Worm (Caenorhabditis elegans) whole organism, young adult: ENCODE data around the gene ent-5.

ENCODE experiments used
- F10E7.11 ChIP-seq: sonication (generic microtip); optimal IDR thresholded peaks from 2 replicates; lab custom pipeline; 2017; ENCODE audit warnings: mild to moderate bottlenecking, missing genetic modification characterization, moderate library complexity, missing compliant biosample characterization
- F23B12.7 ChIP-seq: sonication (generic microtip); optimal IDR thresholded peaks from 2 replicates; lab custom pipeline; 2017; ENCODE audit warnings: missing genetic modification characterization, mild to moderate bottlenecking, missing compliant biosample characterization, antibody characterized with exemption, moderate library complexity; ENCODE audit not compliant: insufficient read depth
- F55B11.4 ChIP-seq: sonication (generic microtip); optimal IDR thresholded peaks from 2 replicates; lab custom pipeline; 2016; ENCODE audit warnings: missing compliant biosample characterization, missing genetic modification characterization, borderline replicate concordance; ENCODE audit not compliant: insufficient read depth
- K11D2.4 ChIP-seq: fragments of 200-800 bp; sonication (Bioruptor generic); IDR thresholded peaks from 2 replicates; pipeline ENCODE4 v1.3.6; 2022; ENCODE audit warnings: missing genetic modification reagents, missing genetic modification characterization, missing compliant biosample characterization
- Y53F4B.3 ChIP-seq: fragments of 200-800 bp; sonication (Bioruptor generic); IDR thresholded peaks from 2 replicates; pipeline ENCODE4 v1.3.6; 2022; ENCODE audit warnings: missing genetic modification reagents, missing genetic modification characterization, missing compliant biosample characterization
- Y79H2A.3 ChIP-seq: fragments of 200-800 bp; sonication (Bioruptor generic); conservative IDR thresholded peaks from 2 replicates; pipeline ENCODE4 v1.3.6; 2022; ENCODE audit warnings: missing genetic modification reagents, missing genetic modification characterization, missing compliant biosample characterization
- atf-7 ChIP-seq: sonication (generic microtip); optimal IDR thresholded peaks from 2 replicates; lab custom pipeline; 2017; ENCODE audit warnings: mild to moderate bottlenecking, missing genetic modification characterization, missing compliant biosample characterization
- attf-3 ChIP-seq: fragments of 200-800 bp; sonication (Bioruptor generic); conservative IDR thresholded peaks from 2 replicates; pipeline ENCODE4 v1.3.6; 2022; ENCODE audit warnings: missing genetic modification reagents, missing genetic modification characterization, missing compliant biosample characterization
- attf-5 ChIP-seq: fragments of 200-800 bp; sonication (Bioruptor generic); optimal IDR thresholded peaks from 2 replicates; lab custom pipeline; 2018; ENCODE audit warnings: mild to moderate bottlenecking, missing genetic modification characterization, missing compliant biosample characterization
- bed-2 ChIP-seq: fragments of 200-800 bp; sonication (Bioruptor generic); IDR thresholded peaks from 2 replicates; pipeline ENCODE4 v1.3.6; 2022; ENCODE audit warnings: missing genetic modification reagents, missing genetic modification characterization, missing compliant biosample characterization
- ceh-27 ChIP-seq: fragments of 200-800 bp; sonication (Bioruptor generic); optimal IDR thresholded peaks from 2 replicates; lab custom pipeline; 2018; ENCODE audit warnings: mild to moderate bottlenecking, missing genetic modification characterization, moderate library complexity, missing compliant biosample characterization
- ceh-40 ChIP-seq: fragments of 200-800 bp; sonication (Bioruptor generic); IDR thresholded peaks from 2 replicates; pipeline ENCODE4 v1.3.6; 2022; ENCODE audit warnings: missing genetic modification characterization, missing compliant biosample characterization
- ceh-79 ChIP-seq: sonication (generic microtip); optimal IDR thresholded peaks from 2 replicates; lab custom pipeline; 2017; ENCODE audit warnings: mild to moderate bottlenecking, missing genetic modification characterization, missing compliant biosample characterization
- ceh-91 ChIP-seq: fragments of 200-800 bp; sonication (Bioruptor generic); IDR thresholded peaks from 2 replicates; pipeline ENCODE4 v1.3.6; 2022; ENCODE audit warnings: missing genetic modification reagents, missing genetic modification characterization, missing compliant biosample characterization
- chd-7 ChIP-seq: sonication (generic microtip); optimal IDR thresholded peaks from 2 replicates; lab custom pipeline; 2016; ENCODE audit warnings: mild to moderate bottlenecking, missing genetic modification characterization, moderate library complexity, missing compliant biosample characterization
- dox-1 ChIP-seq: fragments of 200-800 bp; sonication (Bioruptor generic); IDR thresholded peaks from 2 replicates; pipeline ENCODE4 v1.3.6; 2022; ENCODE audit warnings: missing genetic modification reagents, missing genetic modification characterization, missing compliant biosample characterization
- efl-1 ChIP-seq: fragments of 150-350 bp; optimal IDR thresholded peaks from 2 replicates; lab custom pipeline; 2014; ENCODE audit warnings: missing biosample characterization, missing genetic modification reagents, missing genetic modification characterization
- egl-18 ChIP-seq: fragments of 200-800 bp; sonication (Bioruptor generic); IDR thresholded peaks from 2 replicates; pipeline ENCODE4 v1.3.6; 2022; ENCODE audit warnings: missing genetic modification reagents, missing genetic modification characterization, missing compliant biosample characterization
- fkh-3 ChIP-seq: sonication (generic microtip); optimal IDR thresholded peaks from 2 replicates; lab custom pipeline; 2016; ENCODE audit warnings: mild to moderate bottlenecking, missing genetic modification characterization, missing compliant biosample characterization
- gei-17 ChIP-seq: fragments of 200-800 bp; sonication (Bioruptor generic); optimal IDR thresholded peaks from 2 replicates; lab custom pipeline; 2018; ENCODE audit warnings: mild to moderate bottlenecking, missing genetic modification characterization, missing compliant biosample characterization
- hmg-1.2 ChIP-seq: fragments of 200-800 bp; sonication (Bioruptor generic); IDR thresholded peaks from 2 replicates; pipeline ENCODE4 v1.3.6; 2022; ENCODE audit warnings: missing genetic modification reagents, missing genetic modification characterization, missing compliant biosample characterization
- lsl-1 ChIP-seq: fragments of 200-800 bp; sonication (Bioruptor generic); optimal IDR thresholded peaks from 2 replicates; lab custom pipeline; 2018; ENCODE audit warnings: mild to moderate bottlenecking, missing genetic modification characterization, moderate library complexity, missing compliant biosample characterization
- madf-3 ChIP-seq: fragments of 200-800 bp; sonication (Bioruptor generic); IDR thresholded peaks from 2 replicates; pipeline ENCODE4 v1.3.6; 2022; ENCODE audit warnings: missing genetic modification reagents, missing genetic modification characterization, missing compliant biosample characterization
- madf-8 ChIP-seq: fragments of 200-800 bp; sonication (Bioruptor generic); conservative IDR thresholded peaks from 2 replicates; pipeline ENCODE4 v1.3.6; 2022; ENCODE audit warnings: missing genetic modification reagents, missing genetic modification characterization, missing compliant biosample characterization
- mel-28 ChIP-seq: sonication (generic microtip); optimal IDR thresholded peaks from 2 replicates; lab custom pipeline; 2016; ENCODE audit warnings: borderline replicate concordance, mild to moderate bottlenecking, missing genetic modification characterization, missing compliant biosample characterization
- nfya-1 ChIP-seq: sonication (generic microtip); optimal IDR thresholded peaks from 2 replicates; lab custom pipeline; 2017; ENCODE audit warnings: antibody characterized with exemption, missing compliant biosample characterization, missing genetic modification characterization, borderline replicate concordance; ENCODE audit not compliant: insufficient read depth
- nfyb-1 ChIP-seq: fragments of 200-800 bp; sonication (Bioruptor generic); IDR thresholded peaks from 2 replicates; pipeline ENCODE4 v1.3.6; 2022; ENCODE audit warnings: missing genetic modification reagents, missing genetic modification characterization, missing compliant biosample characterization
- nhr-80 ChIP-seq: sonication (generic microtip); optimal IDR thresholded peaks from 2 replicates; lab custom pipeline; 2016; ENCODE audit warnings: missing genetic modification characterization, missing compliant biosample characterization
- rec-8 ChIP-seq, 2 experiments: sonication (generic microtip); optimal IDR thresholded peaks; 2 replicates each; lab custom pipeline; 2016; ENCODE audit warnings: mild to moderate bottlenecking in 2 of 2, missing genetic modification characterization in 2 of 2, missing genetic modification reagents in 2 of 2, missing genotype in 2 of 2, missing biosample characterization in 1 of 2, missing compliant biosample characterization in 1 of 2, moderate library complexity in 1 of 2
- sptf-2 ChIP-seq: fragments of 200-800 bp; sonication (Bioruptor generic); optimal IDR thresholded peaks from 2 replicates; lab custom pipeline; 2018; ENCODE audit warnings: mild to moderate bottlenecking, missing genetic modification characterization, missing compliant biosample characterization
- unc-62 ChIP-seq: fragments of 150-350 bp; optimal IDR thresholded peaks from 2 replicates; lab custom pipeline; 2014; ENCODE audit warnings: missing biosample characterization, missing genetic modification reagents, missing genetic modification characterization
- zim-3 ChIP-seq: sonication (generic microtip); optimal IDR thresholded peaks from 2 replicates; lab custom pipeline; 2017; ENCODE audit warnings: mild to moderate bottlenecking, missing genetic modification characterization, moderate library complexity, missing compliant biosample characterization

ent-5 gene

DNA sequence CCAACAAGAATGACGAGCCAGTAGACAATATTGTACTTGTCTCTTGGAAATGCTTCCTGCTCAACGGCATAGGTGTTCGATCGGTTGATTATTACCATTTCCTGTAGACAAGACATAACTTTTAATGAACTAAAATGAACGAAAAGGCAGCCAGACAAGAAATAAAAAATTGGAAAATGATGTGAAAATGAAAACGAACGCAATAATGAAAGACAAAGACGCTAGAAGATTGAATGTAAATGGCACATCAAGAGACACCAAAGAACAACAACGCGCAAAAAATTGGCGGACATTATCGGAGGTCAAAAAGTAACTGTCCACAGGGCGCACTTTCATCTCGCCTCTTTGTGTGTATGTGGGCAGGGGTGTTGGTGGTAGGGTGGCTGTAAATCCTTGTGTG lies at the start of gene ent-5:
Gene ent-5 (minus strand): TSS at position 101 of the 400 bp plus-strand sequence.
- no peak for TF ChIP-seq nfyb-1
- no peak for TF ChIP-seq chd-7 (tag; lab: Kevin White, UChicago)
- TF ChIP-seq egl-18: no peak
- no peak for TF ChIP-seq attf-3 (GFP tag; lab: Robert Waterston, UW)
- TF ChIP-seq ceh-91: no peak
- TF ChIP-seq rec-8 (tag; optimal IDR thresholded peaks at IDR 0.05; lab: Kevin White, UChicago): no peak
- peak; percentile 33 for TF ChIP-seq efl-1 (GFP tag; lab: Kevin White, UChicago)

ce11 chrX:4698271-4698670 lies 49.3 kb upstream of the ent-5 start:
- TF ChIP-seq dox-1 (GFP tag; lab: Robert Waterston, UW) (0 out of 2 replicates have a peak, but pooled peaks have one; percentile 7), attf-5 (GFP tag; lab: Kevin White, UChicago) (no peak), nhr-80 (peak; percentile 72), ceh-91 (no peak), sptf-2 (GFP tag; lab: Kevin White, UChicago) (no peak)

- TF ChIP-seq nfyb-1 (no peak), gei-17 (GFP tag; lab: Kevin White, UChicago) (no peak), K11D2.4 (GFP tag; lab: Robert Waterston, UW) (no peak), madf-3 (GFP tag; lab: Robert Waterston, UW) (no peak), ceh-79 (tag; lab: Kevin White, UChicago) (no peak), Y53F4B.3 (GFP tag; lab: Robert Waterston, UW) (no peak), fkh-3 (tag; lab: Kevin White, UChicago) (no peak)
Observed at ce11 chrX:4694611-4695370, 45.8 kb upstream of the ent-5 start.

DNA sequence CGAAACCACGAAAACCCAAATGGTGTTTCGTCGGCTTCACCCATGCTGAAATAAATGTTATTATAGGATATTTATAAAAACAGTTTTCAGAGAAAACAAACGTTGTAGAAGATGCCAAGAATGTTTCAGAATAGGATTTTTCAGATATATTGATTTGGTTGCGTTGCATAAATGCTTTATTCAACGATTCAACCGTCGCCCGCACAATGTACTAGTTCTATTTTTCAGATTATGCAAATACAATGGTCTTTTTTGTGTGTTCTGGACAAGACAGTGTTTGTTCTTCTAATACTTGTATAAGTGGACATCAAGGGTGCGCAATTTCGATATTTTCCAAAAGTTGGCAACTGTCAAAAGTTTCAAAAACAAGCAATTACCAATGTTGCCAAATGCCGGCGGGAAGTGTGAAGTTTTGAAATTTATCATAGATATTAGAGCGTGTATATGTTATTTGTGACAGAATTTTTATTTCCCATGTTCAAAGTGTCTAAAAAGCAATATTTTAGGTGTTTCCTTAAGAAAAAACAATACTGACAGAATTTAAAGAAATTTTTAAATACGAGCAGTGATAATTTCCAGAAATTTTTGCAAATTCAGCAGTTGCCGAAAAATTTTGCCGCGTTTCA lies 42.3 kb upstream of the ent-5 start, which contains the start of gene K02G10.5:
Gene K02G10.5 (minus strand): TSS at position 51 of the 626 bp plus-strand sequence.
- TF ChIP-seq F10E7.11 (tag; lab: Kevin White, UChicago): no peak
- no peak for TF ChIP-seq lsl-1 (GFP tag; lab: Kevin White, UChicago)
- no peak for TF ChIP-seq ceh-40 (GFP tag; lab: Robert Waterston, UW)
- TF ChIP-seq ceh-27 (GFP tag; lab: Kevin White, UChicago): no peak
- TF ChIP-seq atf-7 (tag; lab: Kevin White, UChicago): no peak
- no peak for TF ChIP-seq mel-28 (tag; lab: Kevin White, UChicago)
- TF ChIP-seq zim-3 (tag; lab: Kevin White, UChicago): no peak
- no peak for TF ChIP-seq F55B11.4 (tag; lab: Kevin White, UChicago)
- no peak for TF ChIP-seq madf-3 (GFP tag; lab: Robert Waterston, UW)
- TF ChIP-seq Y79H2A.3 (GFP tag; lab: Robert Waterston, UW): no peak
- no peak for TF ChIP-seq madf-8 (GFP tag; lab: Robert Waterston, UW)
- TF ChIP-seq hmg-1.2 (GFP tag; lab: Robert Waterston, UW): no peak
- TF ChIP-seq F23B12.7 (tag; lab: Kevin White, UChicago): no peak
- TF ChIP-seq bed-2 (GFP tag; lab: Robert Waterston, UW): no peak
- no peak for TF ChIP-seq nfya-1
- TF ChIP-seq unc-62: no peak
